Fruit fly (Drosophila melanogaster) whole organism, adult: ENCODE results near the gene CG14841.

Experiments
- CG11617 ChIP-seq: fragments of 200-800 bp; sonication (Bioruptor generic); optimal IDR thresholded peaks from 2 replicates; lab custom pipeline; 2017; ENCODE audit warnings: mild to moderate bottlenecking, missing biosample characterization, missing genetic modification reagents, missing genetic modification characterization
- CG33017 ChIP-seq: fragments of 200-800 bp; sonication (Bioruptor generic); optimal IDR thresholded peaks from 2 replicates; lab custom pipeline; 2018; ENCODE audit warnings: missing biosample characterization, mild to moderate bottlenecking, missing genetic modification characterization, moderate library complexity
- CG5204 ChIP-seq: fragments of 200-800 bp; sonication (Bioruptor generic); optimal IDR thresholded peaks from 2 replicates; lab custom pipeline; 2016; ENCODE audit warnings: missing biosample characterization, missing genetic modification characterization
- CG7101 ChIP-seq: fragments of 200-800 bp; sonication (Bioruptor generic); optimal IDR thresholded peaks from 2 replicates; lab custom pipeline; 2018; ENCODE audit warnings: missing biosample characterization, mild to moderate bottlenecking, missing genetic modification characterization, moderate library complexity
- Clk ChIP-seq: fragments of 200-800 bp; sonication (Bioruptor generic); optimal IDR thresholded peaks from 2 replicates; lab custom pipeline; 2017; ENCODE audit warnings: missing biosample characterization, missing genetic modification characterization
- Crg-1 ChIP-seq: fragments of 200-800 bp; sonication (Bioruptor generic); optimal IDR thresholded peaks from 2 replicates; lab custom pipeline; 2016; ENCODE audit warnings: missing biosample characterization, missing genetic modification characterization
- Hr96 ChIP-seq: fragments of 200-800 bp; sonication (Bioruptor generic); optimal IDR thresholded peaks from 2 replicates; lab custom pipeline; 2016; ENCODE audit warnings: missing biosample characterization, missing genetic modification characterization
- bab1 ChIP-seq: fragments of 200-800 bp; sonication (Bioruptor generic); optimal IDR thresholded peaks from 3 replicates; lab custom pipeline; 2019; ENCODE audit warnings: missing biosample characterization, mild to moderate bottlenecking, missing genetic modification characterization, moderate library complexity
- cic ChIP-seq: fragments of 200-800 bp; sonication (Bioruptor generic); optimal IDR thresholded peaks from 2 replicates; lab custom pipeline; 2017; ENCODE audit warnings: missing biosample characterization, mild to moderate bottlenecking, missing genetic modification characterization, moderate library complexity
- cnc ChIP-seq, 2 experiments: fragments of >200 bp; optimal IDR thresholded peaks; 2 replicates each; lab custom pipeline; 2017
- kay ChIP-seq: fragments of 200-800 bp; sonication (Bioruptor generic); peaks from one replicate; lab custom pipeline; 2016; ENCODE audit warnings: missing biosample characterization, missing genetic modification characterization, borderline replicate concordance
- pad ChIP-seq: fragments of 200-800 bp; sonication (Bioruptor generic); optimal IDR thresholded peaks from 3 replicates; lab custom pipeline; 2017; ENCODE audit warnings: missing biosample characterization, missing genetic modification characterization, mild to moderate bottlenecking, moderate library complexity, missing genetic modification reagents
- toe ChIP-seq: fragments of 200-800 bp; sonication (Bioruptor generic); optimal IDR thresholded peaks from 2 replicates; lab custom pipeline; 2016; ENCODE audit warnings: missing biosample characterization, missing genetic modification characterization

dm6 chr3R:14284422-14284760 lies 22.2 kb upstream of the CG14841 start:
- TF ChIP-seq pad (GFP tag; lab: Kevin White, UChicago): no peak
- TF ChIP-seq kay (GFP tag; lab: Kevin White, UChicago): no peak
- TF ChIP-seq CG33017: peak; percentile 1
- no peak for TF ChIP-seq toe (GFP tag; lab: Kevin White, UChicago)
- TF ChIP-seq Crg-1: no peak
- TF ChIP-seq cnc (optimal IDR thresholded peaks at IDR 0.05; lab: Kevin White, UChicago): no peak
- no peak for TF ChIP-seq CG11617 (GFP tag; lab: Kevin White, UChicago)
- TF ChIP-seq cic (GFP tag; lab: Kevin White, UChicago): no peak
- TF ChIP-seq CG7101 (tag; lab: Kevin White, UChicago): peak; percentile 17
- TF ChIP-seq CG5204: no peak
- no peak for TF ChIP-seq Clk (GFP tag; lab: Kevin White, UChicago)
- TF ChIP-seq bab1 (GFP tag; lab: Kevin White, UChicago): no peak
- TF ChIP-seq Hr96 (GFP tag; lab: Kevin White, UChicago): peak; percentile 12
